Worm (Caenorhabditis elegans) whole organism, young adult: Measurements from ENCODE around the gene clec-84.

ENCODE experiments used
- B0336.3 ChIP-seq: fragments of 200-800 bp; sonication (Bioruptor generic); IDR thresholded peaks from 2 replicates; pipeline ENCODE4 v1.3.6; 2022; ENCODE audit warnings: missing genetic modification characterization, missing compliant biosample characterization
- D2030.7 ChIP-seq: fragments of 200-800 bp; sonication (Bioruptor generic); IDR thresholded peaks from 2 replicates; pipeline ENCODE4 v1.3.6; 2022; ENCODE audit warnings: missing genetic modification reagents, missing genetic modification characterization, missing compliant biosample characterization
- F22D6.2 ChIP-seq: sonication (generic microtip); optimal IDR thresholded peaks from 2 replicates; lab custom pipeline; 2016; ENCODE audit warnings: mild to moderate bottlenecking, missing genetic modification characterization, missing compliant biosample characterization
- F23B12.7 ChIP-seq: sonication (generic microtip); optimal IDR thresholded peaks from 2 replicates; lab custom pipeline; 2017; ENCODE audit warnings: missing genetic modification characterization, mild to moderate bottlenecking, missing compliant biosample characterization, antibody characterized with exemption, moderate library complexity; ENCODE audit not compliant: insufficient read depth
- F33H1.4 ChIP-seq: fragments of 200-800 bp; sonication (Bioruptor generic); IDR thresholded peaks from 2 replicates; pipeline ENCODE4 v1.3.6; 2022; ENCODE audit warnings: missing genetic modification reagents, missing genetic modification characterization, missing compliant biosample characterization
- F49E8.2 ChIP-seq: sonication (generic microtip); optimal IDR thresholded peaks from 3 replicates; lab custom pipeline; 2017; ENCODE audit warnings: missing genetic modification characterization, mild to moderate bottlenecking, missing compliant biosample characterization, antibody characterized with exemption, moderate library complexity; ENCODE audit not compliant: insufficient read depth
- K12H6.12 ChIP-seq: fragments of 200-800 bp; sonication (Bioruptor generic); optimal IDR thresholded peaks from 2 replicates; lab custom pipeline; 2018; ENCODE audit warnings: mild to moderate bottlenecking, missing genetic modification characterization, missing compliant biosample characterization
- T07F8.4 ChIP-seq: sonication (generic microtip); optimal IDR thresholded peaks from 2 replicates; lab custom pipeline; 2016; ENCODE audit warnings: mild to moderate bottlenecking, missing genetic modification characterization, moderate library complexity, missing compliant biosample characterization
- Y67H2A.10 ChIP-seq: fragments of 200-800 bp; sonication (Bioruptor generic); conservative IDR thresholded peaks from 2 replicates; pipeline ENCODE4 v1.3.6; 2022; ENCODE audit warnings: missing genetic modification reagents, missing genetic modification characterization, missing compliant biosample characterization
- ama-1 ChIP-seq, 3 experiments: fragments of 150-350 bp in 1 of 3; sonication (generic microtip) in 2 of 3; optimal IDR thresholded peaks; 2 replicates each; lab custom pipeline; 2014 to 2018; ENCODE audit warnings: missing biosample characterization in 2 of 3, missing genetic modification characterization in 2 of 3, missing genetic modification reagents in 2 of 3
- athp-1 ChIP-seq: sonication (generic microtip); optimal IDR thresholded peaks from 2 replicates; lab custom pipeline; 2017; ENCODE audit warnings: mild to moderate bottlenecking, missing genetic modification characterization, missing compliant biosample characterization
- attf-3 ChIP-seq: fragments of 200-800 bp; sonication (Bioruptor generic); conservative IDR thresholded peaks from 2 replicates; pipeline ENCODE4 v1.3.6; 2022; ENCODE audit warnings: missing genetic modification reagents, missing genetic modification characterization, missing compliant biosample characterization
- attf-5 ChIP-seq: fragments of 200-800 bp; sonication (Bioruptor generic); optimal IDR thresholded peaks from 2 replicates; lab custom pipeline; 2018; ENCODE audit warnings: mild to moderate bottlenecking, missing genetic modification characterization, missing compliant biosample characterization
- attf-6 ChIP-seq: fragments of 200-800 bp; sonication (Bioruptor generic); IDR thresholded peaks from 2 replicates; pipeline ENCODE4 v1.3.6; 2022; ENCODE audit warnings: missing genetic modification reagents, missing genetic modification characterization, missing compliant biosample characterization
- ccch-3 ChIP-seq: fragments of 200-800 bp; sonication (Bioruptor generic); optimal IDR thresholded peaks from 2 replicates; lab custom pipeline; 2018; ENCODE audit warnings: mild to moderate bottlenecking, missing genetic modification characterization, missing compliant biosample characterization
- cebp-1 ChIP-seq, 2 experiments: fragments of 200-800 bp in 1 of 2; sonication (Bioruptor generic) in 1 of 2; sonication (generic microtip) in 1 of 2; IDR thresholded peaks in 1 of 2; optimal IDR thresholded peaks in 1 of 2; 2 replicates each; pipeline versions ENCODE4 v1.3.6 to Lab custom; 2017 to 2022; ENCODE audit warnings: missing compliant biosample characterization in 2 of 2, missing genetic modification characterization in 2 of 2, mild to moderate bottlenecking in 1 of 2, missing genetic modification reagents in 1 of 2, moderate library complexity in 1 of 2
- cebp-2 ChIP-seq: fragments of 200-800 bp; sonication (Bioruptor generic); IDR thresholded peaks from 2 replicates; pipeline ENCODE4 v1.3.6; 2022; ENCODE audit warnings: missing genetic modification characterization, missing compliant biosample characterization
- ceh-58 ChIP-seq: fragments of 200-800 bp; sonication (Bioruptor generic); IDR thresholded peaks from 2 replicates; pipeline ENCODE4 v1.3.6; 2022; ENCODE audit warnings: missing genetic modification characterization, missing compliant biosample characterization
- ceh-79 ChIP-seq: sonication (generic microtip); optimal IDR thresholded peaks from 2 replicates; lab custom pipeline; 2017; ENCODE audit warnings: mild to moderate bottlenecking, missing genetic modification characterization, missing compliant biosample characterization
- die-1 ChIP-seq: sonication (generic microtip); optimal IDR thresholded peaks from 2 replicates; lab custom pipeline; 2016; ENCODE audit warnings: missing genotype, mild to moderate bottlenecking, missing genetic modification characterization, missing compliant biosample characterization
- egrh-3 ChIP-seq: fragments of 200-800 bp; sonication (Bioruptor generic); IDR thresholded peaks from 2 replicates; pipeline ENCODE4 v1.3.6; 2022; ENCODE audit warnings: missing genetic modification reagents, missing genetic modification characterization, missing compliant biosample characterization
- ets-4 ChIP-seq: fragments of 200-800 bp; sonication (Bioruptor generic); optimal IDR thresholded peaks from 2 replicates; lab custom pipeline; 2018; ENCODE audit warnings: mild to moderate bottlenecking, missing genetic modification characterization, missing compliant biosample characterization
- fkh-3 ChIP-seq: sonication (generic microtip); optimal IDR thresholded peaks from 2 replicates; lab custom pipeline; 2016; ENCODE audit warnings: mild to moderate bottlenecking, missing genetic modification characterization, missing compliant biosample characterization
- hmg-1.2 ChIP-seq: fragments of 200-800 bp; sonication (Bioruptor generic); IDR thresholded peaks from 2 replicates; pipeline ENCODE4 v1.3.6; 2022; ENCODE audit warnings: missing genetic modification reagents, missing genetic modification characterization, missing compliant biosample characterization
- hmg-20 ChIP-seq: fragments of 200-800 bp; sonication (Bioruptor generic); IDR thresholded peaks from 2 replicates; pipeline ENCODE4 v1.3.6; 2022; ENCODE audit warnings: missing genetic modification reagents, missing genetic modification characterization, missing compliant biosample characterization
- hrde-1 ChIP-seq: sonication (generic microtip); optimal IDR thresholded peaks from 2 replicates; lab custom pipeline; 2016; ENCODE audit warnings: missing genetic modification characterization, mild to moderate bottlenecking, missing compliant biosample characterization, moderate library complexity, missing genotype, missing genetic modification reagents, borderline replicate concordance
- hsf-1 ChIP-seq: fragments of 200-800 bp; sonication (Bioruptor generic); IDR thresholded peaks from 2 replicates; pipeline ENCODE4 v1.3.6; 2022; ENCODE audit warnings: missing genetic modification reagents, missing genetic modification characterization, missing compliant biosample characterization
- madf-10 ChIP-seq: sonication (generic microtip); optimal IDR thresholded peaks from 2 replicates; lab custom pipeline; 2016; ENCODE audit warnings: mild to moderate bottlenecking, missing genetic modification characterization, missing compliant biosample characterization
- madf-6 ChIP-seq: fragments of 200-800 bp; sonication (Bioruptor generic); IDR thresholded peaks from 2 replicates; pipeline ENCODE4 v1.3.6; 2022; ENCODE audit warnings: missing genetic modification reagents, missing genetic modification characterization, missing compliant biosample characterization
- mcd-1 ChIP-seq: fragments of 200-800 bp; sonication (Bioruptor generic); IDR thresholded peaks from 2 replicates; pipeline ENCODE4 v1.3.6; 2022; ENCODE audit warnings: missing genetic modification reagents, missing genetic modification characterization, missing compliant biosample characterization
- mxl-1 ChIP-seq: sonication (generic microtip); optimal IDR thresholded peaks from 2 replicates; lab custom pipeline; 2016; ENCODE audit warnings: missing genetic modification characterization, missing compliant biosample characterization
- nfya-2 ChIP-seq: fragments of 200-800 bp; sonication (Bioruptor generic); IDR thresholded peaks from 2 replicates; pipeline ENCODE4 v1.3.6; 2022; ENCODE audit warnings: missing genetic modification reagents, missing genetic modification characterization, missing compliant biosample characterization
- sdz-38 ChIP-seq: sonication (generic microtip); optimal IDR thresholded peaks from 2 replicates; lab custom pipeline; 2016; ENCODE audit warnings: missing genotype, missing genetic modification characterization, missing compliant biosample characterization
- somi-1 ChIP-seq: fragments of 200-800 bp; sonication (Bioruptor generic); optimal IDR thresholded peaks from 2 replicates; lab custom pipeline; 2018; ENCODE audit warnings: mild to moderate bottlenecking, missing genetic modification characterization, missing compliant biosample characterization
- tlf-1 ChIP-seq: fragments of 200-800 bp; sonication (Bioruptor generic); optimal IDR thresholded peaks from 2 replicates; lab custom pipeline; 2018; ENCODE audit warnings: mild to moderate bottlenecking, missing genetic modification characterization, missing compliant biosample characterization
- unc-62 ChIP-seq: fragments of 150-350 bp; optimal IDR thresholded peaks from 2 replicates; lab custom pipeline; 2014; ENCODE audit warnings: missing biosample characterization, missing genetic modification reagents, missing genetic modification characterization
- xnd-1 ChIP-seq: sonication (generic microtip); optimal IDR thresholded peaks from 2 replicates; lab custom pipeline; 2016; ENCODE audit warnings: missing genotype, missing genetic modification reagents, missing genetic modification characterization, missing compliant biosample characterization
- zfh-2 ChIP-seq: fragments of 200-800 bp; sonication (Bioruptor generic); conservative IDR thresholded peaks from 2 replicates; pipeline ENCODE4 v1.3.6; 2022; ENCODE audit warnings: missing genetic modification reagents, missing genetic modification characterization, missing compliant biosample characterization
- ztf-18 ChIP-seq: sonication (generic microtip); optimal IDR thresholded peaks from 2 replicates; lab custom pipeline; 2016; ENCODE audit warnings: missing genotype, mild to moderate bottlenecking, missing genetic modification characterization, missing compliant biosample characterization
- ztf-26 ChIP-seq: sonication (generic microtip); optimal IDR thresholded peaks from 2 replicates; lab custom pipeline; 2017; ENCODE audit warnings: missing genetic modification characterization, missing compliant biosample characterization

The clec-84 gene

DNA sequence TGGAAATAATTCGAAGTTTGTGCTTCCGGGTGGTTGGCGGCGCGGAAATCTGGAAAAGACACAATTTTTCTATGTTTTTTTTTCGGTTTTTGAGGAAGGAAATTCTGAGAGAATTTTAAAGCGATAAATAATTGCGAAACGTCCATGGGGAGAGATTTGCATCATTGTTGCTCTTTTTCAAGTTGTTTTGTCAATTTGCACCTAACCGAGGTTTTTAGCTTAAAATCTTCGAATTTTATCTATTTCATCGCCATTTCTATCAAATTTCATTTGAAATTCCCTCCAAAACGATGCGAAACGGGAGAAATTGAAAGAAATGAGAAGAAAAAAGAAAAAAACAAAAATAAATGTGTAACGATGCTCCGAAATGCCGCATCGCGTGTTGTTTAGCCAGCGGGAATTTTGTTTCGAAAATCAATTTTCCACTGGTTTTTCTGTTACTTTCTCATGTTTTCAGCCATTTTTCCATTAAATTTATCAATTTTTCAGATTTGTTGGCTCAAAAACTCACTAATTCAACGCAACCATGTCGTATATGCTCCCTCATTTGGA is 48.2 kb downstream of the clec-84 start, which contains the start of the genes nprt-1 and dib-1 (continued):
- TF ChIP-seq F23B12.7 (tag; lab: Kevin White, UChicago) (no peak), hmg-20 (no peak)

DNA sequence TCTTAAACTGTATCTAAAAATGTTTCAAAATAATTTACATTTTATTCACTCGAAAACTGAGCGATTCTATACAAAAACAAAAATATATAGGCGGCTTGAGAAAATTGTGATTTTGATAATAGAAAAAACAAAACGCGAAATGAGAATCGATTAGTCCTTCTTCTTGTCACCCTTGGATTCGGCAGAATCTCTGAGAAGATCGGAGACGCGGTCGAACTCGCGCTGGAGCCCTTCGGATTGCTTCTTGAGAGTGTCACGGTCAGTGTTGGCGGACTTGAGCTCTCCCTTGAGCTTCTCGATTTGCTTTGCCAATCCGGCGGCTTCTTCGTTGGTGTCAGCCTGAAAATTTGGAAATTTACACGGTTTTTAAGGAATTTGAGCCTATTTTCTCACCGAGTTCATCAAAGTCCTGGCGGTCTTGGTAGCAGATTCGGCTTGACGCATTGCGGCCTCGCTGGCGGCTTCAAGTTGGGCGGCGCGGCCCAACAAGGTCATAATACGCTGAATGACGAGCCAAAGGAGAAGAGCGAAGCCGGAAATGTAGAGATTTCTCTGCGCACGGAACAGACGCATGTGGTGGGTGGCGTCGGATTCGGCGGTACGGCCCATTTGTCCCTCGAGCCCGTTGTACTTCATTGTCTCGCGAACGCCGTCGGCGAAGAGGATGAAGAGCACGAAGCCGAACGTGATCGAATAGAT is 49.4 kb downstream of the clec-84 start:
- TF ChIP-seq T07F8.4 (tag; lab: Kevin White, UChicago) (no peak), mcd-1 (GFP tag; lab: Robert Waterston, UW) (0 out of 2 replicates have a peak, but pooled peaks have one; percentile 18), attf-6 (GFP tag; lab: Robert Waterston, UW) (no peak), athp-1 (tag; lab: Kevin White, UChicago) (peak; percentile 33), die-1 (tag; lab: Kevin White, UChicago) (no peak), ceh-58 (GFP tag; lab: Robert Waterston, UW) (no peak), F22D6.2 (tag; lab: Kevin White, UChicago) (no peak), xnd-1 (peak; percentile 3), D2030.7 (0 out of 2 replicates have a peak, but pooled peaks have one; percentile 8), attf-3 (0 out of 2 replicates have a peak, but pooled peaks have one; percentile 31), attf-5 (peak; percentile 16), nfya-2 (GFP tag; lab: Robert Waterston, UW) (no peak), somi-1 (GFP tag; lab: Kevin White, UChicago) (no peak), B0336.3 (peak; percentile 68), fkh-3 (tag; lab: Kevin White, UChicago) (peak; percentile 49), madf-6 (GFP tag; lab: Robert Waterston, UW) (peak; percentile 35; the same call in 1 of the 2 replicates), hmg-1.2 (GFP tag; lab: Robert Waterston, UW) (0 out of 2 replicates have a peak, but pooled peaks have one; percentile 16), sdz-38 (tag; lab: Kevin White, UChicago) (no peak), hsf-1 (GFP tag; lab: Robert Waterston, UW) (peak; percentile 14; the same call in 1 of the 2 replicates), egrh-3 (GFP tag; lab: Robert Waterston, UW) (peak; percentile 6; the same call in 1 of the 2 replicates), F23B12.7 (tag; lab: Kevin White, UChicago) (peak; percentile 1), ztf-18 (tag; lab: Kevin White, UChicago) (peak; percentile 0), ets-4 (peak; percentile 29), ccch-3 (GFP tag; lab: Kevin White, UChicago) (no peak), ama-1 (optimal IDR thresholded peaks at IDR 0.05; lab: Kevin White, UChicago) (no peak), ama-1 (GFP tag; optimal IDR thresholded peaks at IDR 0.05; lab: Kevin White, UChicago) (peak in 1 of 2 experiments; percentile 49), madf-10 (tag; lab: Kevin White, UChicago) (no peak), F49E8.2 (tag; lab: Kevin White, UChicago) (peak; percentile 43), cebp-2 (0 out of 2 replicates have a peak, but pooled peaks have one; percentile 75), cebp-1 (GFP tag; IDR thresholded peaks at IDR 0.05; lab: Robert Waterston, UW) (no peak), cebp-1 (tag; optimal IDR thresholded peaks at IDR 0.05; lab: Kevin White, UChicago) (peak; percentile 19), ztf-26 (tag; lab: Kevin White, UChicago) (no peak), Y67H2A.10 (GFP tag; lab: Robert Waterston, UW) (no peak), tlf-1 (GFP tag; lab: Kevin White, UChicago) (no peak), zfh-2 (GFP tag; lab: Robert Waterston, UW) (peak; percentile 64), hrde-1 (peak; percentile 56), unc-62 (GFP tag; lab: Kevin White, UChicago) (no peak), F33H1.4 (GFP tag; lab: Robert Waterston, UW) (no peak), ceh-79 (peak; percentile 85), mxl-1 (tag; lab: Kevin White, UChicago) (no peak), K12H6.12 (tag; lab: Kevin White, UChicago) (no peak)
